Fruit fly (Drosophila melanogaster) whole organism, wandering third instar larva: Measurements from ENCODE around the gene Uch-L5.
A peak's percentile ranks its signal among the peaks of the same experiment; 100 is the strongest.

Source experiments
- Abd-B ChIP-seq: fragments of >200 bp; optimal IDR thresholded peaks from 2 replicates; lab custom pipeline; 2017; ENCODE audit warnings: missing biosample characterization, missing genetic modification characterization
- CG32264 ChIP-seq: fragments of 200-800 bp; sonication (Bioruptor generic); optimal IDR thresholded peaks from 2 replicates; lab custom pipeline; 2016; ENCODE audit warnings: missing biosample characterization, missing genetic modification characterization
- CrebA ChIP-seq: fragments of 200-800 bp; sonication (Bioruptor generic); optimal IDR thresholded peaks from 2 replicates; lab custom pipeline; 2016; ENCODE audit warnings: missing biosample characterization, mild to moderate bottlenecking, missing genetic modification characterization, borderline replicate concordance
- Dfd ChIP-seq: fragments of >200 bp; optimal IDR thresholded peaks from 2 replicates; lab custom pipeline; 2017; ENCODE audit warnings: missing biosample characterization, missing genetic modification characterization
- Dif ChIP-seq: fragments of 200-275, 200-300 bp; sonication (Bioruptor generic); optimal IDR thresholded peaks from 2 replicates; lab custom pipeline; 2018; ENCODE audit warnings: missing biosample characterization, missing genetic modification characterization; ENCODE audit not compliant: partially characterized antibody
- HLH106 ChIP-seq: fragments of 200-800 bp; optimal IDR thresholded peaks from 3 replicates; lab custom pipeline; 2019; ENCODE audit warnings: missing biosample characterization, mild to moderate bottlenecking, missing genetic modification characterization, moderate library complexity
- Hnf4 ChIP-seq: fragments of 200-800 bp; sonication (Bioruptor generic); optimal IDR thresholded peaks from 2 replicates; lab custom pipeline; 2016; ENCODE audit warnings: missing biosample characterization, mild to moderate bottlenecking, missing genetic modification characterization
- Hr78 ChIP-seq: fragments of >200 bp; optimal IDR thresholded peaks from 2 replicates; lab custom pipeline; 2017; ENCODE audit warnings: missing biosample characterization, missing genetic modification characterization
- Hr83 ChIP-seq: fragments of 200-300 bp; sonication (Bioruptor generic); optimal IDR thresholded peaks from 2 replicates; lab custom pipeline; 2016; ENCODE audit warnings: missing biosample characterization, mild to moderate bottlenecking, missing genetic modification characterization, moderate library complexity; ENCODE audit not compliant: poor library complexity, severe bottlenecking
- Jra ChIP-seq: sonication (Bioruptor generic); optimal IDR thresholded peaks from 2 replicates; lab custom pipeline; 2016; ENCODE audit warnings: missing biosample characterization, missing genetic modification characterization
- N ChIP-seq: fragments of >200 bp; optimal IDR thresholded peaks from 2 replicates; lab custom pipeline; 2018; ENCODE audit warnings: missing biosample characterization, missing external identifiers, missing genetic modification characterization
- OdsH ChIP-seq: fragments of 200-800 bp; sonication (Bioruptor generic); optimal IDR thresholded peaks from 2 replicates; lab custom pipeline; 2016; ENCODE audit warnings: missing biosample characterization, mild to moderate bottlenecking, missing genetic modification characterization
- Rel ChIP-seq, 2 experiments: fragments of 200-800 bp; sonication (Bioruptor generic) in 1 of 2; optimal IDR thresholded peaks; 2 replicates in 1 of 2; 3 replicates in 1 of 2; lab custom pipeline; 2016 to 2019; ENCODE audit warnings: mild to moderate bottlenecking in 2 of 2, missing biosample characterization in 2 of 2, missing genetic modification characterization in 2 of 2, moderate library complexity in 1 of 2
- Sp1 ChIP-seq: fragments of 200-800 bp; sonication (Bioruptor generic); optimal IDR thresholded peaks from 3 replicates; lab custom pipeline; 2019; ENCODE audit warnings: missing biosample characterization, mild to moderate bottlenecking, missing genetic modification characterization, moderate library complexity
- Vsx2 ChIP-seq: fragments of 200-300, 225-300 bp; sonication (Bioruptor generic); optimal IDR thresholded peaks from 2 replicates; lab custom pipeline; 2018; ENCODE audit warnings: missing biosample characterization, missing genetic modification characterization; ENCODE audit not compliant: partially characterized antibody
- br ChIP-seq: fragments of 200-800 bp; sonication (Bioruptor generic); optimal IDR thresholded peaks from 2 replicates; lab custom pipeline; 2016; ENCODE audit warnings: missing biosample characterization, missing genetic modification characterization
- brk ChIP-seq: fragments of 200-800 bp; sonication (Bioruptor generic); optimal IDR thresholded peaks from 2 replicates; lab custom pipeline; 2016; ENCODE audit warnings: missing biosample characterization, mild to moderate bottlenecking, missing genetic modification characterization
- dl ChIP-seq, 2 experiments: fragments of 175-275, 200-275 bp in 1 of 2; fragments of 200-275 bp in 1 of 2; sonication (Bioruptor generic); optimal IDR thresholded peaks; lab custom pipeline; 2018; ENCODE audit warnings: mild to moderate bottlenecking in 2 of 2, missing biosample characterization in 2 of 2, missing genetic modification characterization in 2 of 2, moderate library complexity in 2 of 2; ENCODE audit not compliant: partially characterized antibody in 2 of 2, insufficient read depth in 1 of 2
- dmrt93B ChIP-seq: fragments of 200-800 bp; sonication (Bioruptor generic); optimal IDR thresholded peaks from 2 replicates; lab custom pipeline; 2018; ENCODE audit warnings: missing biosample characterization, mild to moderate bottlenecking, missing genetic modification characterization
- ey ChIP-seq: fragments of 200-800 bp; sonication (Bioruptor generic); optimal IDR thresholded peaks from 2 replicates; lab custom pipeline; 2016; ENCODE audit warnings: missing biosample characterization, missing genetic modification characterization
- foxo ChIP-seq, 2 experiments: fragments of 200-800 bp; sonication (Bioruptor generic); optimal IDR thresholded peaks; 2 replicates in 1 of 2; 3 replicates in 1 of 2; lab custom pipeline; 2016 to 2017; ENCODE audit warnings: missing biosample characterization in 2 of 2, missing genetic modification characterization in 2 of 2
- fru ChIP-seq: fragments of 200-800 bp; sonication (Bioruptor generic); optimal IDR thresholded peaks from 3 replicates; lab custom pipeline; 2016; ENCODE audit warnings: missing biosample characterization, mild to moderate bottlenecking, missing genetic modification characterization
- h ChIP-seq: fragments of 200-800 bp; sonication (Bioruptor generic); optimal IDR thresholded peaks from 3 replicates; lab custom pipeline; 2016; ENCODE audit warnings: missing biosample characterization, mild to moderate bottlenecking, missing genetic modification characterization
- jim ChIP-seq: fragments of 175-275, 200-325 bp; sonication (Bioruptor generic); optimal IDR thresholded peaks from 2 replicates; lab custom pipeline; 2016; ENCODE audit warnings: missing biosample characterization, mild to moderate bottlenecking, missing genetic modification characterization
- lola ChIP-seq: fragments of >200 bp; optimal IDR thresholded peaks from 2 replicates; lab custom pipeline; 2017; ENCODE audit warnings: missing biosample characterization, missing genetic modification characterization
- pan ChIP-seq: fragments of >200 bp; optimal IDR thresholded peaks from 2 replicates; lab custom pipeline; 2017
- psq ChIP-seq: fragments of 200-800 bp; sonication (Bioruptor generic); optimal IDR thresholded peaks from 3 replicates; lab custom pipeline; 2017; ENCODE audit warnings: missing biosample characterization, mild to moderate bottlenecking, missing genetic modification characterization, moderate library complexity
- rgr ChIP-seq: fragments of 200-800 bp; sonication (Bioruptor generic); optimal IDR thresholded peaks from 3 replicates; lab custom pipeline; 2016; ENCODE audit warnings: missing biosample characterization, mild to moderate bottlenecking, missing genetic modification characterization
- sage ChIP-seq: fragments of 200-800 bp; sonication (Bioruptor generic); optimal IDR thresholded peaks from 2 replicates; lab custom pipeline; 2016; ENCODE audit warnings: missing biosample characterization, mild to moderate bottlenecking, missing genetic modification characterization
- sv ChIP-seq: fragments of 200-800 bp; sonication (Bioruptor generic); optimal IDR thresholded peaks from 3 replicates; lab custom pipeline; 2016; ENCODE audit warnings: missing biosample characterization, missing genetic modification characterization

Gene Uch-L5

DNA sequence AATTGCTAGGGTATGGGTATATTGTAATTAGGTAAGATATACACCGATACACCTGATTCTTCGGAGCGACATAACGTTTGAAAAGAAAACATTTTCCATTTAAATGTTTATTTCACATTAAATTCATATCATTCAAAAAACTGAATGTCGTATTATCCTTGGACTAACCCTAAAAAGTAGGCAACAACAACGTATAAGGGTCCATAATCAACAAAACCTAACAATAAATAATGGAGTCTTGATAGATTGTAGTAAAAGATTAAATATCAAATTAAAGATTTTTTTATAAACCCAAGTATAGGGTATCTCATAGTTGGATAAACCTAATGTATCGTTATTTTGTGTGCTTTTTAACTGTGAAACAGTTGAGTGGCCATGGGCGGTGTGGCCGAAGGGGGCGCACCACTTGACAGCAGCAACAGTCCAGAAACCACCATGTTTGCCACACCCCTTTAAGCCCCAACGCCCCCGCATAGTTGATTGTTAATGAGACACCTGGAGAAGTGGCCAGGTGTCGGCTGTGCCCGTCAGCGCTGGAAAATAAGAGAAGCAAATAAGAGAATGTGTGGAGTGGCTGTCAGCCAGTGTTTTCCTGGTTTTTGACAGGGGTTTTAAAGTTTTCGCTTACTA is 8.4 kb downstream of the Uch-L5 start:
- TF ChIP-seq Vsx2 (GFP tag; lab: Kevin White, UChicago): no peak
- peak; percentile 18 for TF ChIP-seq OdsH (GFP tag; lab: Kevin White, UChicago)
- peak in 1 of 2 experiments; percentile 6 for TF ChIP-seq foxo (GFP tag; optimal IDR thresholded peaks at IDR 0.05; lab: Kevin White, UChicago)
- peak; percentile 27 for TF ChIP-seq psq (GFP tag; lab: Kevin White, UChicago)
- TF ChIP-seq Rel (GFP tag; optimal IDR thresholded peaks at IDR 0.05; lab: Kevin White, UChicago): no peak
- TF ChIP-seq Rel (tag; optimal IDR thresholded peaks at IDR 0.05; lab: Kevin White, UChicago): no peak
- no peak for TF ChIP-seq rgr (GFP tag; lab: Kevin White, UChicago)
- peak; percentile 30 for TF ChIP-seq ey (GFP tag; lab: Kevin White, UChicago)

DNA sequence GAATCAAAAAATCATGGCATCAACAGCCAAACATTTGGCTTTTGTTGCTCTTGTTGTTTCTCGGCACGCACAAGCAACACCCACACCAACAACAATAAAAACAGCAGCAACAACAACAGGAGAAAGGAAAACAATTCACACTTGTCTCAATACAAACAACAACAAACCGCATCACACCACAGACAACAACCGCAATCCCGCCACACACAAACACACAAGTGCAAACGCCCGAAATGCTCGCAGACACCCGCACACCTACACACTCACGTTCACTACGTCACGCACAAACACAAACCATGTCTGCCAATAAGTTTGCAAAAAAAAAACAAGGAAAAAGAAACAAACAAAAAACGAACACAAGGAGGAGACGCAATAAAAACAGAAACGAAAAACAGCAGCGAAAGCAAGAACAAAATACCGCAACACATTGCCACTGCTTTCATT is 9.0 kb downstream of the Uch-L5 start:
- TF ChIP-seq fru (no peak), Rel (GFP tag; optimal IDR thresholded peaks at IDR 0.05; lab: Kevin White, UChicago) (peak; percentile 68), Rel (tag; optimal IDR thresholded peaks at IDR 0.05; lab: Kevin White, UChicago) (no peak), dl (GFP tag; optimal IDR thresholded peaks at IDR 0.05; lab: Kevin White, UChicago; ENCODE audit: insufficient read depth in 1 of 2, partially characterized antibody in 2 of 2) (no peak), rgr (GFP tag; lab: Kevin White, UChicago) (no peak), Hr83 (GFP tag; lab: Kevin White, UChicago) (no peak), Hnf4 (GFP tag; lab: Kevin White, UChicago) (no peak), sv (GFP tag; lab: Kevin White, UChicago) (no peak), lola (GFP tag; lab: Kevin White, UChicago) (no peak), Sp1 (GFP tag; lab: Kevin White, UChicago) (peak; percentile 58), Abd-B (GFP tag; lab: Kevin White, UChicago) (no peak), jim (no peak), sage (GFP tag; lab: Kevin White, UChicago) (no peak), psq (GFP tag; lab: Kevin White, UChicago) (peak; percentile 60), Dfd (GFP tag; lab: Kevin White, UChicago) (no peak), h (GFP tag; lab: Kevin White, UChicago) (peak; percentile 28), foxo (GFP tag; optimal IDR thresholded peaks at IDR 0.05; lab: Kevin White, UChicago) (peak in 1 of 2 experiments; percentile 26), CG32264 (GFP tag; lab: Kevin White, UChicago) (no peak)
- TF ChIP-seq, all 38 proteins: peak for 5

DNA sequence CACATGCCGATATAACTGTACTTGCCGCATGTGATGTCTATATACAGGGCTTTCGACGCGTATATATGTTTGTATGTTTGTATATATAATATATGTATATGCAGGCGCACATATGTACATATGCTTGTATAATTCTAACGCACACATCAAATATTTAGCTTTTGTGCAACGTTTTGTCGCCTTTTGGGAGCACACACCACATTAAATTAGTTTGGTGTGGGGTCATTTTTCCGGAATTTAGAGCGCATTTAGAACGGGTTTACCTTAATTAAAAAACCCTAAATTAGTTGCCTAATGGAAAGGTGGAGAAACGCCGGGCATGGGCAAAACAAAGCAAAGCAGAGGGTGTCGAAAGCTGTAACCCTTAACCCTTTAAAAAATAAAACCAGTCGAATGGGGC is 9.5 kb downstream of the Uch-L5 start:
- TF ChIP-seq Dfd (GFP tag; lab: Kevin White, UChicago) (no peak), dmrt93B (GFP tag; lab: Kevin White, UChicago) (no peak), pan (lab: Kevin White, UChicago) (no peak), dl (GFP tag; optimal IDR thresholded peaks at IDR 0.05; lab: Kevin White, UChicago; ENCODE audit: insufficient read depth in 1 of 2, partially characterized antibody in 2 of 2) (no peak), N (no peak), CrebA (GFP tag; lab: Kevin White, UChicago) (no peak), brk (GFP tag; lab: Kevin White, UChicago) (no peak), br (GFP tag; lab: Kevin White, UChicago) (no peak), Vsx2 (GFP tag; lab: Kevin White, UChicago) (no peak), foxo (GFP tag; optimal IDR thresholded peaks at IDR 0.05; lab: Kevin White, UChicago) (no peak), Dif (GFP tag; lab: Kevin White, UChicago) (no peak), HLH106 (no peak), CG32264 (GFP tag; lab: Kevin White, UChicago) (no peak), rgr (GFP tag; lab: Kevin White, UChicago) (no peak), Hr78 (GFP tag; lab: Kevin White, UChicago) (no peak), ey (GFP tag; lab: Kevin White, UChicago) (no peak), sv (GFP tag; lab: Kevin White, UChicago) (no peak), Jra (no peak), Rel (GFP tag; optimal IDR thresholded peaks at IDR 0.05; lab: Kevin White, UChicago) (no peak), Rel (tag; optimal IDR thresholded peaks at IDR 0.05; lab: Kevin White, UChicago) (no peak)

DNA sequence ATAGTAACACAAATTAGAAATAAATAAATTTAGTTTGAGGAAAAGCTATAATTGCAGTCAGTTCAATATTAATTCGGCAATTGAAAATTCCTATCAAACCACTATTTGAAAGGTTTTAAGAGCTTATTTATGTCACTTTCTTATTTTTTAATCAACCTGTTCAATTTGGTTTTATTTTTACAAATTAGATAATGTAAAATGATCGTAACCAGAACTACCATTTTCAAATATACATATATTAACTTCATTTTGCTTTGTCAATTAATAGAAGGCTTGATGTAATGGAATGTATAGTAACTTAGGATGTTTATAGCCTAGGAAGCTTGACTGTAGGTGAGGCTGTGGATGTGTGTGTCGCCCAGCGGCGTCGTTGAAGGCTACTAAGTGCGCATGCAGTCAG is 10.2 kb downstream of the Uch-L5 start:
- TF ChIP-seq Hr83 (GFP tag; lab: Kevin White, UChicago) (no peak), Sp1 (GFP tag; lab: Kevin White, UChicago) (no peak), rgr (GFP tag; lab: Kevin White, UChicago) (no peak), HLH106 (no peak), fru (peak; percentile 18), brk (GFP tag; lab: Kevin White, UChicago) (no peak)
